Fruit fly (Drosophila melanogaster): ENCODE results near the gene Ufsp2.

DNA sequence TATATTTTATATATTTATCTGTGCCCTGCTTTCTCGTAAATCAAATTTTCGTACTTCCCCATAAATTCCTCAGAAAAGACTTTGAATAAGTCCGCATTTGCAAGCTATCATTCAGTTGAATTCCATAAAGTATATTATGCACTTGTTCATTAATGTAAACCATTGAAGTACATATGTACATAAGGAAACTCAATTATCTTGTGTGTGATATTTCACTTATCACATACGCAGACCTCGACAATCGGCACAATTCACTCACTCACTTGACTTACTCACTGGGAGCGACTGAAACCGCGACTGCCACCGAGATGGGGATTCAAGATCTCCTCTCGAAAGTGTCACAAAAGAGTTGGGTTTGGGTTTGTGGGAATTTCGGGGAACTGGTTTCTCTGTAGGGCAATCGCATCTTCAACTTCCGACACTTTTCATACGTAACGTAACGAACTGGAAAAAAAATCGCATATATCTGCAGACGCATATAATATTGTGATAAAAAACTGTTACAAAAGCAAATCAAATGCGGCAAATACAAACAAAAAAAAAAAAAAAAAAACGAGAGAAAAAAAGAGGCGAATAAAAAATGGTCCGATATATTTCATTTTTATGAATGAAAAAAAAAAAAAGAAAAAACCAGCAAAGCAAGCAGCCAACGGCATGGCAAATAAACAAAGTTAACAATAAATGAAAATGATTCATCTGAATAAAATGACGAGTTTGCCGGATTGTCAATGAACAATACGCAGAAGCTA lies 20.8 kb downstream of the Ufsp2 start:
- TF ChIP-seq OdsH (GFP tag; optimal IDR thresholded peaks at IDR 0.05) (no peak), h (GFP tag; optimal IDR thresholded peaks at IDR 0.05) (peak; percentile 12), psq (GFP tag; optimal IDR thresholded peaks at IDR 0.05) (no peak), pan (optimal IDR thresholded peaks at IDR 0.05) (no peak), Hr83 (GFP tag; optimal IDR thresholded peaks at IDR 0.05; ENCODE audit: poor library complexity, severe bottlenecking) (no peak), Hnf4 (GFP tag; optimal IDR thresholded peaks at IDR 0.05) (no peak), dsf (GFP tag; optimal IDR thresholded peaks at IDR 0.05; ENCODE audit: borderline replicate concordance) (no peak), fru (GFP tag; optimal IDR thresholded peaks at IDR 0.05) (no peak), foxo (GFP tag; optimal IDR thresholded peaks at IDR 0.05) (no peak), Rel (GFP tag; optimal IDR thresholded peaks at IDR 0.05) (no peak), Rel (tag; optimal IDR thresholded peaks at IDR 0.05) (peak; percentile 63), Dfd (GFP tag; optimal IDR thresholded peaks at IDR 0.05) (no peak), HLH106 (tag; optimal IDR thresholded peaks at IDR 0.05) (no peak), N (GFP tag; optimal IDR thresholded peaks at IDR 0.05) (no peak), Myc (optimal IDR thresholded peaks at IDR 0.05) (no peak)
